Worm (Caenorhabditis elegans): ENCODE data around the gene Y62H9A.4.
A peak's percentile ranks its signal among the peaks of the same experiment; 100 is the strongest.

ce11 chrX:11872210-11872609 lies 7.7 kb upstream of the Y62H9A.4 start:
- TF ChIP-seq W03F9.2 (tag; optimal IDR thresholded peaks at IDR 0.05) (no peak), him-1 (tag; optimal IDR thresholded peaks at IDR 0.05) (no peak), dao-5 (tag; optimal IDR thresholded peaks at IDR 0.05) (peak; percentile 11)
